Worm (Caenorhabditis elegans) whole organism, mixed stage, embryonic: ENCODE measurements around the gene C44B12.6.

ENCODE experiments used
- lin-13 ChIP-seq: fragments of 150-350 bp; optimal IDR thresholded peaks from 2 replicates; lab custom pipeline; 2014; ENCODE audit warnings: missing biosample characterization, missing genetic modification characterization
- lsy-2 ChIP-seq: fragments of 150-350 bp; optimal IDR thresholded peaks from 2 replicates; lab custom pipeline; 2014; ENCODE audit warnings: missing biosample characterization, missing genetic modification characterization
- mep-1 ChIP-seq: fragments of 150-350 bp; optimal IDR thresholded peaks from 2 replicates; lab custom pipeline; 2017; ENCODE audit warnings: missing biosample characterization, missing genetic modification reagents, missing genetic modification characterization, inconsistent platforms
- nhr-12 ChIP-seq: fragments of 150-350 bp; optimal IDR thresholded peaks from 2 replicates; lab custom pipeline; 2014; ENCODE audit warnings: missing biosample characterization, missing genetic modification characterization
- nhr-237 ChIP-seq: fragments of 150-350 bp; optimal IDR thresholded peaks from 2 replicates; lab custom pipeline; 2014; ENCODE audit warnings: missing biosample characterization, missing genetic modification characterization
- nhr-76 ChIP-seq: sonication (generic microtip); optimal IDR thresholded peaks from 2 replicates; lab custom pipeline; 2017; ENCODE audit warnings: missing biosample characterization, missing genetic modification characterization
- pha-4 ChIP-seq: fragments of 150-350 bp; optimal IDR thresholded peaks from 2 replicates; lab custom pipeline; 2018; ENCODE audit warnings: missing biosample characterization, missing genetic modification reagents, missing genetic modification characterization
- snpc-4 ChIP-seq: fragments of 150-350 bp; optimal IDR thresholded peaks from 2 replicates; lab custom pipeline; 2014; ENCODE audit warnings: missing biosample characterization, missing genetic modification characterization
- sptf-1 ChIP-seq: sonication (generic microtip); optimal IDR thresholded peaks from 2 replicates; lab custom pipeline; 2017; ENCODE audit warnings: mild to moderate bottlenecking, missing genetic modification characterization, moderate library complexity, missing compliant biosample characterization
- unc-62 ChIP-seq: fragments of 150-350 bp; optimal IDR thresholded peaks from 2 replicates; lab custom pipeline; 2014; ENCODE audit warnings: missing biosample characterization, missing genetic modification reagents, missing genetic modification characterization
- ztf-11 ChIP-seq: fragments of 150-350 bp; optimal IDR thresholded peaks from 2 replicates; lab custom pipeline; 2014; ENCODE audit warnings: missing biosample characterization, missing genetic modification characterization

ce11 chrIV:1163126-1163525 is 26.6 kb upstream of the C44B12.6 start, which contains the start of gene C50A2.7:
- TF ChIP-seq nhr-12, result no peak
- TF ChIP-seq lin-13 (tag; lab: Kevin White, UChicago), result no peak
- TF ChIP-seq snpc-4 (tag; lab: Kevin White, UChicago), result no peak
- no peak for TF ChIP-seq sptf-1 (tag; lab: Kevin White, UChicago)
- TF ChIP-seq nhr-237 (tag; lab: Kevin White, UChicago), result no peak
- TF ChIP-seq unc-62 (GFP tag; lab: Kevin White, UChicago), result no peak
- TF ChIP-seq lsy-2 (tag; lab: Kevin White, UChicago), result no peak
- no peak for TF ChIP-seq ztf-11 (tag; lab: Kevin White, UChicago)
- TF ChIP-seq mep-1, result no peak
- no peak for TF ChIP-seq nhr-76 (tag; lab: Kevin White, UChicago)
- no peak for TF ChIP-seq pha-4 (tag; lab: Kevin White, UChicago)
